Fruit fly (Drosophila melanogaster): ENCODE data around the gene InR.
A peak's percentile ranks its signal among the peaks of the same experiment; 100 is the strongest.

The InR gene

DNA sequence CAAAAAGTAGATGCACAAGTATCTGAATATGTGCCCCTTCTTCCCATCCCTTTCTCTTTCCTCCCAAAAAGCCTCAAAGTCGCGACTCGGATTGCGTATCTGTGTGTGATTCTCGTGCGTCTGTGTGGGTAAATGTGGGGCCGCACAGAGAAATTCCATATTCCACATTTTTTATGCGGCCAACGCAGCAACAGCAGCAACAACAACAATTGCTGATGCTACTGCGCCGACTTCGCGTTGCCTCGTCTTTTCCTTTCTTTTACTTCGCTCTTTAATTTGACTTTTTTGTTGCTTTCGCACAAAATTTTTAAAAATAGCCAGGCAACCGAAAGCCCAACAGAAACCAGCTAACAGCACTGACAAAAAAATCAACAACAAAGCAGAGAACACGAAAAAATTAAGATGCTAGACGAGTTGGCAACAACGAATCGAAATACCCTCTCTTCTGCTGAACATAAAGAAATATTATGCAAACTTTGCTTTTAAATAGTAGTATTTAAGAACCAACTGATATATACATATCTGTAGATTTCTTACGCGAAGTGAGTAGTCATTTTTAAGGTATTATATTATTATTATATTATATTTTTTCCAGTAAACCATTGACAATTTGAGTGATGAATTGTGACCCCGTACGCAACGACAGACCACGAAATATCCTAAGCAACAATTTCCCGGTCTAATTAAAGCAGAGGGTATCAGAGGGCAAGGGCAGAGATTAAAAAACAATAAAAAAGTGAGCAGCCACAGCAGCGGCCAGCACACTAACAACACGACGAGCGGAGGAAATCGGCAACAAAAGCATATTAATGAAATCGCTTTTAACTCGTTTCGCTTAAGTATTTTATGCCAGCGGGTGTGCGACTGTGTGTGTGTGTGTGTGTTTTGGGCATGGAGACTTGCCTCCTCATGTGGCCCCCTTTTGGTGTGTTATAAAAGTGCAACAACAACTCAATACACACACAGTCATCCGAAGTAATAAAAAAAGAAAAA, 37.7 kb upstream of the InR start (continued):
- TF ChIP-seq lz (GFP tag; optimal IDR thresholded peaks at IDR 0.05) = peak; percentile 64
- peak; percentile 59 for TF ChIP-seq CG10669 (GFP tag; optimal IDR thresholded peaks at IDR 0.05)
- peak; percentile 58 for TF ChIP-seq Hr39 (GFP tag; optimal IDR thresholded peaks at IDR 0.05)
- TF ChIP-seq dac (GFP tag; optimal IDR thresholded peaks at IDR 0.05) = peak; percentile 55
- TF ChIP-seq fd85E (GFP tag; optimal IDR thresholded peaks at IDR 0.05) = no peak
- TF ChIP-seq dsx (GFP tag; optimal IDR thresholded peaks at IDR 0.05; ENCODE audit: poor library complexity, severe bottlenecking) = peak; percentile 72
- TF ChIP-seq Eip78C (GFP tag) = peak; percentile 89
- peak; percentile 76 for TF ChIP-seq Ets96B (tag; optimal IDR thresholded peaks at IDR 0.05)
- TF ChIP-seq Gug (GFP tag; IDR thresholded peaks at IDR 0.05) = peak; percentile 32; the same call in 1 of the 2 replicates
- peak; percentile 50; the same call in 1 of the 2 replicates for TF ChIP-seq CG15336 (GFP tag; IDR thresholded peaks at IDR 0.05)
- peak; percentile 58 for TF ChIP-seq CG4318 (GFP tag; optimal IDR thresholded peaks at IDR 0.05)
- peak; percentile 67 for TF ChIP-seq Sox15 (GFP tag; optimal IDR thresholded peaks at IDR 0.05)
- peak; percentile 19 to 63 for TF ChIP-seq ss (GFP tag; optimal IDR thresholded peaks at IDR 0.05)
- TF ChIP-seq CG16779 (tag; optimal IDR thresholded peaks at IDR 0.05) = peak; percentile 7
- peak; percentile 19 for TF ChIP-seq Lpt (GFP tag; optimal IDR thresholded peaks at IDR 0.05)
- TF ChIP-seq CG32006 (GFP tag; optimal IDR thresholded peaks at IDR 0.05) = peak; percentile 85
- TF ChIP-seq CG6792 (GFP tag; optimal IDR thresholded peaks at IDR 0.05) = peak; percentile 71
- peak; percentile 54 for TF ChIP-seq cyc (GFP tag; optimal IDR thresholded peaks at IDR 0.05)
- peak; percentile 20 for TF ChIP-seq vri (GFP tag; optimal IDR thresholded peaks at IDR 0.05)
- TF ChIP-seq Smox (GFP tag; optimal IDR thresholded peaks at IDR 0.05) = peak; percentile 52
- TF ChIP-seq CG8632 (GFP tag; optimal IDR thresholded peaks at IDR 0.05) = peak; percentile 74
- peak; percentile 66 for TF ChIP-seq Hr4 (GFP tag; optimal IDR thresholded peaks at IDR 0.05)
- peak; percentile 23 to 76 for TF ChIP-seq salr (GFP tag; optimal IDR thresholded peaks at IDR 0.05)
- peak; percentile 8 for TF ChIP-seq Blimp-1 (GFP tag; optimal IDR thresholded peaks at IDR 0.05)
- TF ChIP-seq CG7368 (GFP tag; optimal IDR thresholded peaks at IDR 0.05) = peak; percentile 45
- peak; percentile 79 for TF ChIP-seq esn (GFP tag; optimal IDR thresholded peaks at IDR 0.05)
- TF ChIP-seq CG34406 (GFP tag; optimal IDR thresholded peaks at IDR 0.05) = peak; percentile 83
- no peak for TF ChIP-seq CG1621 (tag; optimal IDR thresholded peaks at IDR 0.05)
- peak; percentile 72 for TF ChIP-seq OdsH (GFP tag; optimal IDR thresholded peaks at IDR 0.05)

DNA sequence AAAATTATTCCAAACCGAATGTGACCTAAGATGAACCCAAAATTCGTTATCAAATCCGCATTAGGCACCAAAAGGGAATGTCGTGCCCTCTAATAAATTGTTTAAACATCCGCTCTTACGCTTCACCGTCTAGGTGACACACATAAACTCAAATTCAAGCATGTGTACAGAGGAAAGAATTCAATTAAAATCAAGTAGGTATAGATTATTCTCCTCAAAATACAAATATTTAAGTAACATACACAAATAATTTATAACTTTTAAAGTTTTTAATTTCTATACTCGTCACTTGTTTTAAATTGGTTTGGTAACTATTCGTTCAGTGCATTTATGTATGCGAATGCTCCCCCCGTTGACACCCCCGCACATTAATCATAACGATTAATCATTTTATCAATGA, 36.3 kb upstream of the InR start:
- peak; percentile 45; the same call in 2 of the 3 replicates for TF ChIP-seq CG8119 (GFP tag; IDR thresholded peaks at IDR 0.05)
- TF ChIP-seq CG16779 (tag; optimal IDR thresholded peaks at IDR 0.05) = no peak
- TF ChIP-seq CG10631 (GFP tag; optimal IDR thresholded peaks at IDR 0.05) = no peak
- TF ChIP-seq CG7368 (GFP tag; optimal IDR thresholded peaks at IDR 0.05) = no peak
- no peak for TF ChIP-seq CG34406 (GFP tag; optimal IDR thresholded peaks at IDR 0.05)
- no peak for TF ChIP-seq CG6163 (GFP tag; IDR thresholded peaks at IDR 0.05)
- TF ChIP-seq eg (GFP tag; IDR thresholded peaks at IDR 0.05) = no peak
- no peak for TF ChIP-seq Eip75B (GFP tag; optimal IDR thresholded peaks at IDR 0.05)
- no peak for TF ChIP-seq CG6792 (GFP tag; optimal IDR thresholded peaks at IDR 0.05)
- TF ChIP-seq CG11902 (GFP tag; optimal IDR thresholded peaks at IDR 0.05) = no peak
- peak; percentile 5 for TF ChIP-seq CG32006 (GFP tag; optimal IDR thresholded peaks at IDR 0.05)
- TF ChIP-seq achi (GFP tag; optimal IDR thresholded peaks at IDR 0.05) = no peak
- TF ChIP-seq Smox (GFP tag; optimal IDR thresholded peaks at IDR 0.05) = peak; percentile 12
- TF ChIP-seq CG1621 (tag; optimal IDR thresholded peaks at IDR 0.05) = no peak
- no peak for TF ChIP-seq OdsH (GFP tag; optimal IDR thresholded peaks at IDR 0.05)
- TF ChIP-seq Lpt (GFP tag; optimal IDR thresholded peaks at IDR 0.05) = no peak
- TF ChIP-seq dsx (GFP tag; optimal IDR thresholded peaks at IDR 0.05; ENCODE audit: poor library complexity, severe bottlenecking) = no peak
- no peak for TF ChIP-seq dac (GFP tag; optimal IDR thresholded peaks at IDR 0.05)
- TF ChIP-seq net (GFP tag; optimal IDR thresholded peaks at IDR 0.05) = no peak
- TF ChIP-seq Ets21C (GFP tag; optimal IDR thresholded peaks at IDR 0.05) = no peak
- no peak for TF ChIP-seq CG11762 (GFP tag; optimal IDR thresholded peaks at IDR 0.05; ENCODE audit: insufficient read depth)
- TF ChIP-seq Gug (GFP tag; IDR thresholded peaks at IDR 0.05) = no peak
- no peak for TF ChIP-seq Hr4 (GFP tag; optimal IDR thresholded peaks at IDR 0.05)
- peak; percentile 68 for TF ChIP-seq CG15336 (GFP tag; IDR thresholded peaks at IDR 0.05)
- no peak for TF ChIP-seq pdm3 (GFP tag; optimal IDR thresholded peaks at IDR 0.05)
- TF ChIP-seq ss (GFP tag; optimal IDR thresholded peaks at IDR 0.05) = no peak
- peak; percentile 78 for TF ChIP-seq Eip78C (GFP tag)
- no peak for TF ChIP-seq fd59A (GFP tag; optimal IDR thresholded peaks at IDR 0.05)
- peak; percentile 19 for TF ChIP-seq Met (GFP tag; optimal IDR thresholded peaks at IDR 0.05)
- TF ChIP-seq CG10669 (GFP tag; optimal IDR thresholded peaks at IDR 0.05) = peak; percentile 18
- peak; percentile 58 for TF ChIP-seq svp (GFP tag)
- no peak for TF ChIP-seq fkh (GFP tag; optimal IDR thresholded peaks at IDR 0.05)
- TF ChIP-seq Hr39 (GFP tag; optimal IDR thresholded peaks at IDR 0.05) = no peak

Data from whole organism, prepupa.